Fruit fly (Drosophila melanogaster) whole organism, embryonic: ENCODE results near the gene IntS14.

ENCODE experiments used
- Bgb ChIP-seq: fragments of 200-800 bp; sonication (Bioruptor generic); IDR thresholded peaks from 2 replicates; pipeline ENCODE4 v1.3.6; 2022; ENCODE audit warnings: missing biosample characterization, missing genetic modification characterization; ENCODE audit not compliant: partially characterized antibody
- CG12744 ChIP-seq: fragments of 200-800 bp; sonication (Bioruptor generic); optimal IDR thresholded peaks from 2 replicates; lab custom pipeline; 2016; ENCODE audit warnings: missing biosample characterization, missing genetic modification characterization
- CG12942 ChIP-seq: fragments of 200-800 bp; sonication (Bioruptor generic); optimal IDR thresholded peaks from 3 replicates; lab custom pipeline; 2016; ENCODE audit warnings: missing biosample characterization, missing genetic modification characterization
- CG16813 ChIP-seq: fragments of 200-800 bp; sonication (Bioruptor generic); IDR thresholded peaks from 3 replicates; pipeline ENCODE4 v1.3.6; 2022; ENCODE audit warnings: missing biosample characterization, missing genetic modification characterization; ENCODE audit not compliant: partially characterized antibody
- CG18476 ChIP-seq: fragments of 200-800 bp; sonication (Bioruptor generic); optimal IDR thresholded peaks from 2 replicates; lab custom pipeline; 2016; ENCODE audit warnings: missing biosample characterization, mild to moderate bottlenecking, missing genetic modification characterization
- CG18619 ChIP-seq: fragments of 200-800 bp; sonication (Bioruptor generic); optimal IDR thresholded peaks from 3 replicates; lab custom pipeline; 2017; ENCODE audit warnings: missing biosample characterization, mild to moderate bottlenecking, missing genetic modification characterization
- CG32532 ChIP-seq: fragments of 200-800 bp; sonication (Bioruptor generic); IDR thresholded peaks from 2 replicates; pipeline ENCODE4 v1.3.6; 2022; ENCODE audit warnings: missing biosample characterization, missing genetic modification characterization
- CG34422 ChIP-seq: fragments of 200-800 bp; sonication (Bioruptor generic); IDR thresholded peaks from 3 replicates; pipeline ENCODE4 v1.3.6; 2022; ENCODE audit warnings: missing biosample characterization, missing genetic modification characterization
- CG3995 ChIP-seq: fragments of 200-800 bp; sonication (Bioruptor generic); optimal IDR thresholded peaks from 3 replicates; lab custom pipeline; 2016; ENCODE audit warnings: missing biosample characterization, missing genetic modification characterization
- CG4282 ChIP-seq: fragments of 200-800 bp; sonication (Bioruptor generic); optimal IDR thresholded peaks from 2 replicates; lab custom pipeline; 2016; ENCODE audit warnings: missing biosample characterization, missing genetic modification characterization
- CG4617 ChIP-seq: fragments of 200-800 bp; sonication (Bioruptor generic); optimal IDR thresholded peaks from 3 replicates; lab custom pipeline; 2016; ENCODE audit warnings: missing biosample characterization, missing genetic modification characterization, borderline replicate concordance
- CG7786 ChIP-seq: fragments of 200-800 bp; sonication (Bioruptor generic); optimal IDR thresholded peaks from 2 replicates; lab custom pipeline; 2016; ENCODE audit warnings: missing biosample characterization, missing genetic modification characterization
- CG7987 ChIP-seq: fragments of 200-800 bp; sonication (Bioruptor generic); optimal IDR thresholded peaks from 2 replicates; lab custom pipeline; 2018; ENCODE audit warnings: missing biosample characterization, mild to moderate bottlenecking, missing genetic modification characterization, moderate library complexity
- Dll ChIP-seq: fragments of 200-800 bp; sonication (Bioruptor generic); IDR thresholded peaks from 4 replicates; pipeline ENCODE4 v1.3.6; 2022; ENCODE audit warnings: missing biosample characterization, missing genetic modification characterization; ENCODE audit not compliant: partially characterized antibody
- E2f2 ChIP-seq: fragments of 200-800 bp; sonication (Bioruptor generic); IDR thresholded peaks from 2 replicates; pipeline ENCODE4 v1.3.6; 2022; ENCODE audit warnings: missing biosample characterization, missing genetic modification characterization
- Ets65A ChIP-seq: fragments of 200-800 bp; sonication (Bioruptor generic); peaks from one replicate; lab custom pipeline; 2016; ENCODE audit warnings: missing biosample characterization, missing genetic modification characterization
- Hr3 ChIP-seq: fragments of 200-800 bp; sonication (Bioruptor generic); optimal IDR thresholded peaks from 3 replicates; lab custom pipeline; 2016; ENCODE audit warnings: missing biosample characterization, missing genetic modification characterization
- Lim3 ChIP-seq: fragments of 200-800 bp; sonication (Bioruptor generic); IDR thresholded peaks from 2 replicates; pipeline ENCODE4 v1.3.6; 2022; ENCODE audit warnings: missing biosample characterization, missing genetic modification characterization
- MBD-R2 ChIP-seq: fragments of 200-800 bp; sonication (Bioruptor generic); IDR thresholded peaks from 2 replicates; pipeline ENCODE4 v1.3.6; 2022; ENCODE audit warnings: missing biosample characterization, missing genetic modification characterization
- Mrtf ChIP-seq: fragments of 200-800 bp; sonication (Bioruptor generic); IDR thresholded peaks from 3 replicates; pipeline ENCODE4 v1.3.6; 2022; ENCODE audit warnings: missing biosample characterization, missing genetic modification characterization
- Rfx ChIP-seq: fragments of 200-800 bp; sonication (Bioruptor generic); IDR thresholded peaks from 2 replicates; pipeline ENCODE4 v1.3.6; 2022; ENCODE audit warnings: missing biosample characterization, missing genetic modification characterization
- Trl ChIP-seq, 3 experiments: fragments of >200 bp in 2 of 3; fragments of 200-800 bp in 1 of 3; sonication (Bioruptor generic) in 1 of 3; optimal IDR thresholded peaks; 2 replicates in 1 of 3; 3 replicates in 2 of 3; lab custom pipeline; 2016 to 2017; ENCODE audit warnings: missing biosample characterization in 1 of 3, missing genetic modification characterization in 1 of 3
- Usf ChIP-seq: fragments of 200-800 bp; sonication (Bioruptor generic); optimal IDR thresholded peaks from 2 replicates; lab custom pipeline; 2017; ENCODE audit warnings: missing genotype, missing biosample characterization, missing genetic modification characterization
- bigmax ChIP-seq: fragments of 200-800 bp; sonication (Bioruptor generic); optimal IDR thresholded peaks from 2 replicates; lab custom pipeline; 2018; ENCODE audit warnings: missing biosample characterization, mild to moderate bottlenecking, missing genetic modification characterization
- caup ChIP-seq: fragments of 200-800 bp; sonication (Bioruptor generic); optimal IDR thresholded peaks from 3 replicates; lab custom pipeline; 2017; ENCODE audit warnings: missing biosample characterization, mild to moderate bottlenecking, missing genetic modification characterization, moderate library complexity; ENCODE audit not compliant: severe bottlenecking
- chinmo ChIP-seq: fragments of 200-800 bp; sonication (Bioruptor generic); IDR thresholded peaks from 4 replicates; pipeline ENCODE4 v1.3.6; 2022; ENCODE audit warnings: missing biosample characterization, missing genetic modification characterization; ENCODE audit not compliant: partially characterized antibody
- cwo ChIP-seq: fragments of 200-800 bp; sonication (Bioruptor generic); optimal IDR thresholded peaks from 3 replicates; lab custom pipeline; 2017; ENCODE audit warnings: missing biosample characterization, missing genetic modification characterization, mild to moderate bottlenecking, moderate library complexity, missing genetic modification reagents
- ems ChIP-seq: fragments of 200-800 bp; sonication (Bioruptor generic); optimal IDR thresholded peaks from 3 replicates; lab custom pipeline; 2016; ENCODE audit warnings: missing biosample characterization, missing genetic modification characterization
- fd3F ChIP-seq: fragments of 200-800 bp; sonication (Bioruptor generic); optimal IDR thresholded peaks from 2 replicates; lab custom pipeline; 2018; ENCODE audit warnings: missing biosample characterization, mild to moderate bottlenecking, missing genetic modification characterization, moderate library complexity
- fru ChIP-seq: fragments of >200 bp; optimal IDR thresholded peaks from 2 replicates; lab custom pipeline; 2017
- ham ChIP-seq: fragments of 200-800 bp; sonication (Bioruptor generic); IDR thresholded peaks from 2 replicates; pipeline ENCODE4 v1.3.6; 2022; ENCODE audit warnings: missing biosample characterization, missing genetic modification characterization
- hb ChIP-seq: fragments of 200-800 bp; sonication (Bioruptor generic); IDR thresholded peaks from 3 replicates; pipeline ENCODE4 v1.3.6; 2022; ENCODE audit warnings: missing biosample characterization, missing genetic modification characterization; ENCODE audit not compliant: partially characterized antibody
- her ChIP-seq: fragments of 200-800 bp; sonication (Bioruptor generic); optimal IDR thresholded peaks from 2 replicates; lab custom pipeline; 2016; ENCODE audit warnings: missing biosample characterization, missing genetic modification characterization
- hth ChIP-seq: fragments of >200 bp; optimal IDR thresholded peaks from 2 replicates; lab custom pipeline; 2017; ENCODE audit warnings: inconsistent platforms
- inv ChIP-seq: fragments of 200-800 bp; sonication (Bioruptor generic); IDR thresholded peaks from 2 replicates; pipeline ENCODE4 v1.3.6; 2022; ENCODE audit warnings: missing biosample characterization, missing genetic modification characterization; ENCODE audit not compliant: partially characterized antibody
- lola ChIP-seq, 3 experiments: fragments of >200 bp in 2 of 3; fragments of 200-800 bp in 1 of 3; sonication (Bioruptor generic) in 1 of 3; optimal IDR thresholded peaks; 2 replicates each; lab custom pipeline; 2017 to 2019; ENCODE audit warnings: missing biosample characterization in 3 of 3, missing genetic modification characterization in 3 of 3, mild to moderate bottlenecking in 1 of 3, moderate library complexity in 1 of 3
- lov ChIP-seq, 2 experiments: fragments of 200-800 bp in 1 of 2; fragments of >200 bp in 1 of 2; sonication (Bioruptor generic) in 1 of 2; IDR thresholded peaks in 1 of 2; optimal IDR thresholded peaks in 1 of 2; 2 replicates in 1 of 2; 3 replicates in 1 of 2; pipeline versions ENCODE4 v1.3.6 to Lab custom; 2017 to 2022; ENCODE audit warnings: missing biosample characterization in 1 of 2, missing genetic modification characterization in 1 of 2
- otp ChIP-seq: fragments of 200-800 bp; sonication (Bioruptor generic); IDR thresholded peaks from 3 replicates; pipeline ENCODE4, ENCODE4 v1.3.6; 2022; ENCODE audit warnings: missing biosample characterization, missing genetic modification characterization
- row ChIP-seq: fragments of 200-800 bp; sonication (Bioruptor generic); IDR thresholded peaks from 3 replicates; pipeline ENCODE4 v1.3.6; 2022; ENCODE audit warnings: missing biosample characterization, missing genetic modification characterization
- sens ChIP-seq: fragments of 200-800 bp; sonication (Bioruptor generic); peaks from one replicate; lab custom pipeline; 2016; ENCODE audit warnings: missing biosample characterization, missing genetic modification characterization
- tio ChIP-seq: fragments of 200-800 bp; sonication (Bioruptor generic); optimal IDR thresholded peaks from 2 replicates; lab custom pipeline; 2017; ENCODE audit warnings: missing biosample characterization, missing genetic modification characterization, inconsistent platforms
- tna ChIP-seq: fragments of 200-800 bp; sonication (Bioruptor generic); IDR thresholded peaks from 2 replicates; pipeline ENCODE4 v1.3.6; 2022; ENCODE audit warnings: missing biosample characterization, missing genetic modification characterization; ENCODE audit not compliant: partially characterized antibody
- wdn ChIP-seq: fragments of 200-800 bp; sonication (Bioruptor generic); IDR thresholded peaks from 2 replicates; pipeline ENCODE4 v1.3.6; 2022; ENCODE audit warnings: missing biosample characterization, missing genetic modification characterization
- zfh1 ChIP-seq: fragments of 200-800 bp; sonication (Bioruptor generic); IDR thresholded peaks from 3 replicates; pipeline ENCODE4 v1.3.6; 2022; ENCODE audit warnings: missing biosample characterization, missing genetic modification characterization

Gene IntS14

dm6 chr2L:1157679-1158518 is 6.3 kb upstream of the IntS14 start, which contains the start of gene capt (continued):
- TF ChIP-seq caup (GFP tag; lab: Kevin White, UChicago) (no peak), CG32532 (peak; percentile 41; the same call in 1 of the 2 replicates), CG18476 (GFP tag; lab: Kevin White, UChicago) (no peak), CG16813 (GFP tag; lab: Robert Waterston, UW) (no peak), Usf (GFP tag; lab: Kevin White, UChicago) (no peak), E2f2 (no peak), CG12942 (GFP tag; lab: Kevin White, UChicago) (no peak), Hr3 (GFP tag; lab: Kevin White, UChicago) (peak; percentile 41), Mrtf (no peak), ems (GFP tag; lab: Kevin White, UChicago) (no peak), tio (no peak), lov (optimal IDR thresholded peaks at IDR 0.05; lab: Kevin White, UChicago) (no peak), lov (GFP tag; IDR thresholded peaks at IDR 0.05; lab: Robert Waterston, UW) (no peak), ham (no peak), fru (lab: Kevin White, UChicago) (no peak), CG7786 (peak; percentile 26), CG7987 (GFP tag; lab: Kevin White, UChicago) (no peak), CG4282 (GFP tag; lab: Kevin White, UChicago) (no peak), Lim3 (GFP tag; lab: Robert Waterston, UW) (no peak), CG12744 (GFP tag; lab: Kevin White, UChicago) (no peak)
- TF ChIP-seq, all 482 proteins: peak for 162

dm6 chr2L:1158519-1159319 is 5.5 kb upstream of the IntS14 start, which contains the start of gene Tango14:
Gene Tango14, plus strand, starts transcription at chr2L:1158661.
- TF ChIP-seq Bgb (GFP tag; lab: Robert Waterston, UW): peak; percentile 45; the same call in 1 of the 2 replicates
- TF ChIP-seq inv (GFP tag; lab: Robert Waterston, UW): 0 out of 2 replicates have a peak, but pooled peaks have one; percentile 18
- peak; percentile 68 for TF ChIP-seq cwo (GFP tag; lab: Kevin White, UChicago)
- TF ChIP-seq CG34422 (GFP tag; lab: Robert Waterston, UW): peak; percentile 78; the same call in 2 of the 3 replicates
- no peak for TF ChIP-seq wdn (GFP tag; lab: Robert Waterston, UW)
- peak; percentile 55 for TF ChIP-seq MBD-R2
- TF ChIP-seq sens (GFP tag; lab: Kevin White, UChicago): peak; percentile 59
- peak in 1 of 3 experiments; percentile 14 for TF ChIP-seq lola (GFP tag; optimal IDR thresholded peaks at IDR 0.05; lab: Kevin White, UChicago)
- TF ChIP-seq Trl (optimal IDR thresholded peaks at IDR 0.05; lab: Kevin White, UChicago): no peak
- no peak for TF ChIP-seq Trl (GFP tag; optimal IDR thresholded peaks at IDR 0.05; lab: Kevin White, UChicago)
- TF ChIP-seq fd3F (GFP tag; lab: Kevin White, UChicago): no peak
- TF ChIP-seq tna (GFP tag; lab: Robert Waterston, UW): peak; percentile 46; the same call in 1 of the 2 replicates
- peak; percentile 14 for TF ChIP-seq CG3995
- 0 out of 3 replicates have a peak, but pooled peaks have one; percentile 28 for TF ChIP-seq zfh1
- peak; percentile 95 for TF ChIP-seq bigmax (GFP tag; lab: Kevin White, UChicago)
- TF ChIP-seq E2f2: 0 out of 2 replicates have a peak, but pooled peaks have one; percentile 15
- TF ChIP-seq Rfx: 0 out of 2 replicates have a peak, but pooled peaks have one; percentile 19
- no peak for TF ChIP-seq CG18619 (GFP tag; lab: Kevin White, UChicago)
- TF ChIP-seq her (GFP tag; lab: Kevin White, UChicago): no peak
- 0 out of 4 replicates have a peak, but pooled peaks have one; percentile 34 for TF ChIP-seq chinmo (GFP tag; lab: Robert Waterston, UW)
- no peak for TF ChIP-seq hth (lab: Kevin White, UChicago)
- TF ChIP-seq hb (GFP tag; lab: Robert Waterston, UW): 0 out of 3 replicates have a peak, but pooled peaks have one; percentile 52
- 0 out of 4 replicates have a peak, but pooled peaks have one; percentile 20 for TF ChIP-seq Dll
- TF ChIP-seq CG4617: peak; percentile 34
- peak; percentile 37 for TF ChIP-seq Ets65A (GFP tag; lab: Kevin White, UChicago)
- 0 out of 3 replicates have a peak, but pooled peaks have one; percentile 53 for TF ChIP-seq row (GFP tag; lab: Robert Waterston, UW)
- 0 out of 3 replicates have a peak, but pooled peaks have one; percentile 23 for TF ChIP-seq otp (GFP tag; lab: Robert Waterston, UW)
